Worm (Caenorhabditis elegans) whole organism, L2 larva: Measurements from ENCODE around the gene zig-11.

Source experiments
- C34F6.9 ChIP-seq: fragments of 150-350 bp; optimal IDR thresholded peaks from 2 replicates; lab custom pipeline; 2014; ENCODE audit warnings: missing biosample characterization, missing genetic modification characterization
- Y55F3AM.14 ChIP-seq: fragments of 200-800 bp; sonication (Bioruptor generic); optimal IDR thresholded peaks from 2 replicates; lab custom pipeline; 2018; ENCODE audit warnings: mild to moderate bottlenecking, missing genetic modification characterization, missing compliant biosample characterization
- ZK546.5 ChIP-seq: sonication (generic microtip); optimal IDR thresholded peaks from 2 replicates; lab custom pipeline; 2017; ENCODE audit warnings: missing biosample characterization, missing genetic modification characterization
- alr-1 ChIP-seq: fragments of 150-350 bp; optimal IDR thresholded peaks from 2 replicates; lab custom pipeline; 2014; ENCODE audit warnings: missing biosample characterization, missing genetic modification characterization
- aly-2 ChIP-seq: fragments of 150-350 bp; optimal IDR thresholded peaks from 2 replicates; lab custom pipeline; 2014; ENCODE audit warnings: missing biosample characterization, missing genetic modification characterization
- ama-1 ChIP-seq: fragments of 150-350 bp; optimal IDR thresholded peaks from 2 replicates; lab custom pipeline; 2018; ENCODE audit warnings: inconsistent platforms
- ceh-16 ChIP-seq: fragments of 150-350 bp; optimal IDR thresholded peaks from 2 replicates; lab custom pipeline; 2014; ENCODE audit warnings: missing biosample characterization, missing genetic modification characterization
- crh-2 ChIP-seq: sonication (generic microtip); optimal IDR thresholded peaks from 2 replicates; lab custom pipeline; 2017; ENCODE audit warnings: missing biosample characterization, missing genetic modification characterization
- dmd-4 ChIP-seq: sonication (generic microtip); optimal IDR thresholded peaks from 2 replicates; lab custom pipeline; 2017; ENCODE audit warnings: missing biosample characterization, missing genetic modification characterization
- egl-27 ChIP-seq: sonication (generic microtip); optimal IDR thresholded peaks from 3 replicates; lab custom pipeline; 2017; ENCODE audit warnings: missing biosample characterization, missing genetic modification reagents, missing genetic modification characterization
- elt-1 ChIP-seq: fragments of 150-350 bp; optimal IDR thresholded peaks from 2 replicates; lab custom pipeline; 2014; ENCODE audit warnings: missing biosample characterization, missing genetic modification characterization
- elt-3 ChIP-seq: sonication (generic microtip); optimal IDR thresholded peaks from 2 replicates; lab custom pipeline; 2017; ENCODE audit warnings: missing biosample characterization, missing genetic modification characterization
- fos-1 ChIP-seq: fragments of 150-350 bp; optimal IDR thresholded peaks from 2 replicates; lab custom pipeline; 2014; ENCODE audit warnings: missing biosample characterization, missing genetic modification characterization
- gmeb-1 ChIP-seq: fragments of 150-350 bp; optimal IDR thresholded peaks from 2 replicates; lab custom pipeline; 2014; ENCODE audit warnings: missing biosample characterization, missing genetic modification characterization
- lin-11 ChIP-seq: fragments of 150-350 bp; sonication (generic microtip); optimal IDR thresholded peaks from 2 replicates; lab custom pipeline; 2014; ENCODE audit warnings: missing biosample characterization, missing genetic modification characterization, inconsistent platforms, mixed read lengths
- lin-13 ChIP-seq: fragments of 150-350 bp; optimal IDR thresholded peaks from 2 replicates; lab custom pipeline; 2014; ENCODE audit warnings: missing biosample characterization, missing genetic modification reagents, missing genetic modification characterization
- lsy-2 ChIP-seq, 2 experiments: fragments of 150-350 bp in 1 of 2; sonication (generic microtip) in 1 of 2; optimal IDR thresholded peaks; 2 replicates each; lab custom pipeline; 2014 to 2017; ENCODE audit warnings: missing biosample characterization in 2 of 2, missing genetic modification characterization in 2 of 2
- mab-5 ChIP-seq: fragments of 150-350 bp; optimal IDR thresholded peaks from 2 replicates; lab custom pipeline; 2014; ENCODE audit warnings: missing biosample characterization, missing genetic modification characterization
- mbf-1 ChIP-seq: sonication (generic microtip); optimal IDR thresholded peaks from 2 replicates; lab custom pipeline; 2017; ENCODE audit warnings: missing biosample characterization, missing genetic modification characterization
- nhr-10 ChIP-seq: sonication (generic microtip); optimal IDR thresholded peaks from 2 replicates; lab custom pipeline; 2017; ENCODE audit warnings: missing biosample characterization, missing genetic modification characterization
- nhr-11 ChIP-seq: fragments of 150-350 bp; optimal IDR thresholded peaks from 2 replicates; lab custom pipeline; 2014; ENCODE audit warnings: missing biosample characterization, missing genetic modification characterization
- nhr-12 ChIP-seq: fragments of 150-350 bp; optimal IDR thresholded peaks from 2 replicates; lab custom pipeline; 2014; ENCODE audit warnings: missing biosample characterization, missing genetic modification characterization
- nhr-129 ChIP-seq: fragments of 150-350 bp; optimal IDR thresholded peaks from 2 replicates; lab custom pipeline; 2014; ENCODE audit warnings: missing biosample characterization, missing genetic modification characterization
- nhr-23 ChIP-seq: fragments of 150-350 bp; optimal IDR thresholded peaks from 2 replicates; lab custom pipeline; 2014; ENCODE audit warnings: missing biosample characterization, missing genetic modification reagents, missing genetic modification characterization
- nhr-237 ChIP-seq: fragments of 150-350 bp; optimal IDR thresholded peaks from 2 replicates; lab custom pipeline; 2014; ENCODE audit warnings: missing biosample characterization, missing genetic modification characterization
- nhr-25 ChIP-seq: fragments of 150-350 bp; sonication (generic microtip); optimal IDR thresholded peaks from 3 replicates; lab custom pipeline; 2014; ENCODE audit warnings: missing biosample characterization, missing genetic modification characterization
- nhr-6 ChIP-seq: fragments of 150-350 bp; optimal IDR thresholded peaks from 2 replicates; lab custom pipeline; 2014; ENCODE audit warnings: missing biosample characterization, missing genetic modification characterization
- nhr-77 ChIP-seq: fragments of 150-350 bp; optimal IDR thresholded peaks from 2 replicates; lab custom pipeline; 2014; ENCODE audit warnings: missing biosample characterization, missing genetic modification characterization
- peb-1 ChIP-seq: fragments of 150-350 bp; optimal IDR thresholded peaks from 2 replicates; lab custom pipeline; 2014; ENCODE audit warnings: missing biosample characterization, missing genetic modification characterization
- sem-4 ChIP-seq: fragments of 150-350 bp; optimal IDR thresholded peaks from 2 replicates; lab custom pipeline; 2014; ENCODE audit warnings: missing biosample characterization, missing genetic modification reagents, missing genetic modification characterization
- skn-1 ChIP-seq: sonication (generic microtip); optimal IDR thresholded peaks from 2 replicates; lab custom pipeline; 2017; ENCODE audit warnings: missing biosample characterization, missing genetic modification characterization
- sma-3 ChIP-seq: sonication (generic microtip); optimal IDR thresholded peaks from 2 replicates; lab custom pipeline; 2016; ENCODE audit warnings: missing genetic modification reagents, missing genetic modification characterization, missing compliant biosample characterization
- sma-9 ChIP-seq, 2 experiments: fragments of 150-350 bp in 1 of 2; sonication (generic microtip) in 1 of 2; optimal IDR thresholded peaks; 2 replicates each; lab custom pipeline; 2014 to 2016; ENCODE audit warnings: missing genetic modification characterization in 2 of 2, mild to moderate bottlenecking in 1 of 2, missing biosample characterization in 1 of 2, missing compliant biosample characterization in 1 of 2, missing genetic modification reagents in 1 of 2, moderate library complexity in 1 of 2
- unc-39 ChIP-seq: fragments of 150-350 bp; optimal IDR thresholded peaks from 2 replicates; lab custom pipeline; 2014; ENCODE audit warnings: missing biosample characterization, missing genetic modification characterization
- unc-55 ChIP-seq: fragments of 150-350 bp; sonication (generic microtip); optimal IDR thresholded peaks from 3 replicates; lab custom pipeline; 2014; ENCODE audit warnings: missing biosample characterization, missing genetic modification reagents, missing genetic modification characterization
- zag-1 ChIP-seq: fragments of 150-350 bp; optimal IDR thresholded peaks from 2 replicates; lab custom pipeline; 2014; ENCODE audit warnings: missing biosample characterization, missing genetic modification characterization
- ztf-1 ChIP-seq: fragments of 200-800 bp; sonication (Bioruptor generic); conservative IDR thresholded peaks from 2 replicates; pipeline ENCODE4 v1.3.6; 2022; ENCODE audit warnings: missing genetic modification characterization, missing compliant biosample characterization
- ztf-11 ChIP-seq: sonication (generic microtip); optimal IDR thresholded peaks from 2 replicates; lab custom pipeline; 2017; ENCODE audit warnings: missing biosample characterization, missing genetic modification characterization
- ztf-4 ChIP-seq: fragments of 150-350 bp; optimal IDR thresholded peaks from 2 replicates; lab custom pipeline; 2014; ENCODE audit warnings: missing biosample characterization, missing genetic modification characterization

Gene zig-11

ce11 chrV:1928473-1928872, 35.7 kb upstream of the zig-11 start:
- TF ChIP-seq unc-55 (GFP tag; lab: Kevin White, UChicago) = no peak
- TF ChIP-seq egl-27 (tag; lab: Kevin White, UChicago) = no peak
- no peak for TF ChIP-seq ztf-1 (GFP tag; lab: Robert Waterston, UW)
- no peak for TF ChIP-seq lsy-2 (tag; optimal IDR thresholded peaks at IDR 0.05; lab: Kevin White, UChicago)
- no peak for TF ChIP-seq ceh-16 (tag; lab: Kevin White, UChicago)
- no peak for TF ChIP-seq Y55F3AM.14 (GFP tag; lab: Kevin White, UChicago)
- TF ChIP-seq lin-13 (GFP tag; lab: Kevin White, UChicago) = no peak
- no peak for TF ChIP-seq nhr-11 (tag; lab: Kevin White, UChicago)
- TF ChIP-seq ztf-4 (tag; lab: Kevin White, UChicago) = no peak
- no peak for TF ChIP-seq nhr-23 (tag; lab: Kevin White, UChicago)
- no peak for TF ChIP-seq sma-3 (GFP tag; lab: Kevin White, UChicago)
- TF ChIP-seq ztf-11 (tag; lab: Kevin White, UChicago) = no peak
- TF ChIP-seq nhr-129 = no peak
- no peak for TF ChIP-seq nhr-237 (tag; lab: Kevin White, UChicago)
- TF ChIP-seq gmeb-1 (tag; lab: Kevin White, UChicago) = no peak
- no peak for TF ChIP-seq zag-1 (tag; lab: Kevin White, UChicago)
- no peak for TF ChIP-seq nhr-77 (tag; lab: Kevin White, UChicago)
- TF ChIP-seq ZK546.5 = no peak
- no peak for TF ChIP-seq nhr-10 (tag; lab: Kevin White, UChicago)
- TF ChIP-seq mbf-1 (tag; lab: Kevin White, UChicago) = no peak

- TF ChIP-seq fos-1 (peak; percentile 84), lin-13 (GFP tag; lab: Kevin White, UChicago) (no peak), C34F6.9 (no peak), sma-9 (GFP tag; optimal IDR thresholded peaks at IDR 0.05; lab: Kevin White, UChicago) (peak; percentile 45), sma-9 (tag; optimal IDR thresholded peaks at IDR 0.05; lab: Kevin White, UChicago) (no peak), aly-2 (tag; lab: Kevin White, UChicago) (no peak), skn-1 (tag; lab: Kevin White, UChicago) (no peak)
Measured at ce11 chrV:1927015-1927414, 34.3 kb upstream of the zig-11 start, which contains the start of gene T06A1.5. Gene T06A1.5, plus strand, starts transcription at chrV:1927223.

- TF ChIP-seq nhr-11 (tag; lab: Kevin White, UChicago) = no peak
- TF ChIP-seq elt-1 (tag; lab: Kevin White, UChicago) = no peak
- TF ChIP-seq gmeb-1 (tag; lab: Kevin White, UChicago) = no peak
Measured at ce11 chrV:1925487-1925886, 32.7 kb upstream of the zig-11 start, which contains the start of gene T06A1.1. Gene T06A1.1, minus strand, starts transcription at chrV:1925587.

ce11 chrV:1921321-1921720, 28.6 kb upstream of the zig-11 start, which contains the start of gene gst-37:
Gene gst-37, plus strand, starts transcription at chrV:1921621.
- TF ChIP-seq egl-27 (tag; lab: Kevin White, UChicago) = no peak
- TF ChIP-seq nhr-10 (tag; lab: Kevin White, UChicago) = no peak
- no peak for TF ChIP-seq dmd-4 (tag; lab: Kevin White, UChicago)
- no peak for TF ChIP-seq fos-1
- TF ChIP-seq Y55F3AM.14 (GFP tag; lab: Kevin White, UChicago) = no peak
- TF ChIP-seq, all 48 proteins: peak for 0

ce11 chrV:1920105-1920504, 27.4 kb upstream of the zig-11 start, which contains the start of gene Y32G9A.12:
Gene Y32G9A.12, minus strand, starts transcription at chrV:1920205.
- TF ChIP-seq nhr-12 (tag; lab: Kevin White, UChicago) = no peak
- TF ChIP-seq unc-55 (GFP tag; lab: Kevin White, UChicago) = no peak
- TF ChIP-seq nhr-25 (tag; lab: Kevin White, UChicago) = no peak
- no peak for TF ChIP-seq gmeb-1 (tag; lab: Kevin White, UChicago)
- no peak for TF ChIP-seq elt-3 (tag; lab: Kevin White, UChicago)
- no peak for TF ChIP-seq dmd-4 (tag; lab: Kevin White, UChicago)
- TF ChIP-seq crh-2 (tag; lab: Kevin White, UChicago) = no peak
- TF ChIP-seq, all 48 proteins: peak for 0

ce11 chrV:1918030-1918559, 25.4 kb upstream of the zig-11 start, which contains the start of gene Y32G9A.2:
Gene Y32G9A.2, plus strand, starts transcription at chrV:1918509.
- TF ChIP-seq sma-9 (GFP tag; optimal IDR thresholded peaks at IDR 0.05; lab: Kevin White, UChicago) (no peak), sma-9 (tag; optimal IDR thresholded peaks at IDR 0.05; lab: Kevin White, UChicago) (no peak), lin-13 (GFP tag; lab: Kevin White, UChicago) (peak; percentile 34), ztf-11 (tag; lab: Kevin White, UChicago) (no peak), nhr-6 (tag; lab: Kevin White, UChicago) (no peak), skn-1 (tag; lab: Kevin White, UChicago) (no peak), nhr-10 (tag; lab: Kevin White, UChicago) (no peak), C34F6.9 (peak; percentile 67), alr-1 (tag; lab: Kevin White, UChicago) (no peak), nhr-237 (tag; lab: Kevin White, UChicago) (no peak), unc-55 (GFP tag; lab: Kevin White, UChicago) (peak; percentile 62), ama-1 (lab: Kevin White, UChicago) (no peak), nhr-129 (peak; percentile 50), lin-11 (tag; lab: Kevin White, UChicago) (no peak), elt-1 (tag; lab: Kevin White, UChicago) (no peak), mab-5 (tag; lab: Kevin White, UChicago) (no peak), ztf-4 (tag; lab: Kevin White, UChicago) (no peak), gmeb-1 (tag; lab: Kevin White, UChicago) (peak; percentile 41), Y55F3AM.14 (GFP tag; lab: Kevin White, UChicago) (no peak), dmd-4 (tag; lab: Kevin White, UChicago) (no peak), sem-4 (tag; lab: Kevin White, UChicago) (no peak), unc-39 (tag; lab: Kevin White, UChicago) (no peak), peb-1 (tag; lab: Kevin White, UChicago) (no peak)
